Fruit fly (Drosophila melanogaster) whole organism, larva: Measurements from ENCODE around the gene CG42827.

Experiments used
- noc ChIP-seq: fragments of 200-800 bp; sonication (Bioruptor generic); optimal IDR thresholded peaks from 3 replicates; lab custom pipeline; 2019; ENCODE audit warnings: missing biosample characterization, mild to moderate bottlenecking, missing genetic modification characterization, moderate library complexity

Gene CG42827

dm6 chr3R:23340621-23341020, 32.1 kb upstream of the CG42827 start:
- TF ChIP-seq noc (tag; lab: Kevin White, UChicago) = no peak

dm6 chr3R:23341769-23342352, 30.9 kb upstream of the CG42827 start:
- no peak for TF ChIP-seq noc (tag; lab: Kevin White, UChicago)

- no peak for TF ChIP-seq noc (tag; lab: Kevin White, UChicago)
Measured at dm6 chr3R:23343707-23344310, 28.9 kb upstream of the CG42827 start.

dm6 chr3R:23345057-23345776, 27.5 kb upstream of the CG42827 start:
- no peak for TF ChIP-seq noc (tag; lab: Kevin White, UChicago)

- no peak for TF ChIP-seq noc (tag; lab: Kevin White, UChicago)
Measured at dm6 chr3R:23346007-23346681, 26.6 kb upstream of the CG42827 start, which contains the start of gene pnt. Gene pnt (minus strand): TSS chr3R:23346167.

- TF ChIP-seq noc (tag; lab: Kevin White, UChicago) = peak; percentile 80
Measured at dm6 chr3R:23346893-23347396, 25.8 kb upstream of the CG42827 start.

dm6 chr3R:23347432-23348305, 25.1 kb upstream of the CG42827 start, which contains the start of gene PolE1:
Gene PolE1 (plus strand): TSS chr3R:23348128.
- TF ChIP-seq noc (tag; lab: Kevin White, UChicago) = no peak

dm6 chr3R:23355829-23356738, 16.6 kb upstream of the CG42827 start, which contains the start of the genes ATPsynCF6 and Sec13:
Gene ATPsynCF6 (minus strand): TSS chr3R:23356064.
Gene Sec13 (plus strand): TSS chr3R:23356278.
- peak; percentile 40 for TF ChIP-seq noc (tag; lab: Kevin White, UChicago)

- TF ChIP-seq noc (tag; lab: Kevin White, UChicago) = peak; percentile 28
Measured at dm6 chr3R:23356920-23357386, 15.8 kb upstream of the CG42827 start.

dm6 chr3R:23358565-23359138, 14.1 kb upstream of the CG42827 start, which contains the start of gene RpS3:
Gene RpS3 (plus strand): TSS chr3R:23358812.
- TF ChIP-seq noc (tag; lab: Kevin White, UChicago) = peak; percentile 32

- TF ChIP-seq noc (tag; lab: Kevin White, UChicago) = no peak
Measured at dm6 chr3R:23359420-23359819, 13.3 kb upstream of the CG42827 start.

- TF ChIP-seq noc (tag; lab: Kevin White, UChicago) = no peak
Measured at dm6 chr3R:23360356-23360755, 12.4 kb upstream of the CG42827 start.

- peak; percentile 95 for TF ChIP-seq noc (tag; lab: Kevin White, UChicago)
Measured at dm6 chr3R:23363515-23364124, 9.1 kb upstream of the CG42827 start, which contains the start of gene CG4408. Gene CG4408 (minus strand): TSS chr3R:23363574.
